Fruit fly (Drosophila melanogaster) whole organism, embryonic: ENCODE results near the gene CG32248.

Experiments used
- CG14014 ChIP-seq: fragments of 200-800 bp; sonication (Bioruptor generic); IDR thresholded peaks from 2 replicates; pipeline ENCODE4 v1.3.6; 2022; ENCODE audit warnings: missing biosample characterization, missing genetic modification characterization
- CG42726 ChIP-seq: fragments of 200-800 bp; sonication (Bioruptor generic); IDR thresholded peaks from 2 replicates; pipeline ENCODE4 v1.3.6; 2022; ENCODE audit warnings: missing biosample characterization, missing genetic modification characterization; ENCODE audit not compliant: partially characterized antibody
- CG6854 ChIP-seq: fragments of 200-800 bp; sonication (Bioruptor generic); optimal IDR thresholded peaks from 3 replicates; lab custom pipeline; 2017; ENCODE audit warnings: missing biosample characterization, mild to moderate bottlenecking, missing genetic modification characterization
- H15 ChIP-seq: fragments of 200-800 bp; sonication (Bioruptor generic); IDR thresholded peaks from 3 replicates; pipeline ENCODE4 v1.3.6; 2022; ENCODE audit warnings: missing biosample characterization, missing genetic modification characterization
- HLH3B ChIP-seq: fragments of 200-800 bp; sonication (Bioruptor generic); IDR thresholded peaks from 2 replicates; pipeline ENCODE4 v1.3.6; 2022; ENCODE audit warnings: missing biosample characterization, missing genetic modification characterization
- Usf ChIP-seq: fragments of 200-800 bp; sonication (Bioruptor generic); optimal IDR thresholded peaks from 2 replicates; lab custom pipeline; 2017; ENCODE audit warnings: missing genotype, missing biosample characterization, missing genetic modification characterization
- ato ChIP-seq: fragments of 200-800 bp; sonication (Bioruptor generic); IDR thresholded peaks from 2 replicates; pipeline ENCODE4 v1.3.6; 2022; ENCODE audit warnings: missing biosample characterization, missing genetic modification characterization; ENCODE audit not compliant: partially characterized antibody
- bsh ChIP-seq, 2 experiments: fragments of 200-800 bp; sonication (Bioruptor generic); optimal IDR thresholded peaks; 2 replicates each; lab custom pipeline; 2017 to 2018; ENCODE audit warnings: mild to moderate bottlenecking in 2 of 2, missing biosample characterization in 2 of 2, missing genetic modification characterization in 2 of 2, moderate library complexity in 1 of 2
- klu ChIP-seq: fragments of 200-800 bp; sonication (Bioruptor generic); IDR thresholded peaks from 2 replicates; pipeline ENCODE4 v1.3.6; 2022; ENCODE audit warnings: missing biosample characterization, missing genetic modification characterization
- lola ChIP-seq, 3 experiments: fragments of >200 bp in 2 of 3; fragments of 200-800 bp in 1 of 3; sonication (Bioruptor generic) in 1 of 3; optimal IDR thresholded peaks; 2 replicates each; lab custom pipeline; 2017 to 2019; ENCODE audit warnings: missing biosample characterization in 3 of 3, missing genetic modification characterization in 3 of 3, mild to moderate bottlenecking in 1 of 3, moderate library complexity in 1 of 3
- phol ChIP-seq: fragments of 200-800 bp; sonication (Bioruptor generic); optimal IDR thresholded peaks from 3 replicates; lab custom pipeline; 2018; ENCODE audit warnings: missing biosample characterization, mild to moderate bottlenecking, missing genetic modification characterization, moderate library complexity
- run ChIP-seq: fragments of 200-800 bp; sonication (Bioruptor generic); optimal IDR thresholded peaks from 3 replicates; lab custom pipeline; 2018; ENCODE audit warnings: missing biosample characterization, mild to moderate bottlenecking, missing genetic modification characterization
- tgo ChIP-seq: fragments of 200-800 bp; sonication (Bioruptor generic); IDR thresholded peaks from 3 replicates; pipeline ENCODE4 v1.3.6; 2022; ENCODE audit warnings: missing biosample characterization, missing genetic modification characterization

- TF ChIP-seq tgo (GFP tag; lab: Robert Waterston, UW) (no peak), CG6854 (GFP tag; lab: Kevin White, UChicago) (no peak), Usf (GFP tag; lab: Kevin White, UChicago) (no peak), run (no peak), CG14014 (GFP tag; lab: Robert Waterston, UW) (no peak), CG42726 (GFP tag; lab: Robert Waterston, UW) (no peak), bsh (GFP tag; optimal IDR thresholded peaks at IDR 0.05; lab: Kevin White, UChicago) (no peak), lola (GFP tag; optimal IDR thresholded peaks at IDR 0.05; lab: Kevin White, UChicago) (no peak), HLH3B (GFP tag; lab: Robert Waterston, UW) (no peak), klu (GFP tag; lab: Robert Waterston, UW) (no peak), H15 (GFP tag; lab: Robert Waterston, UW) (no peak), phol (tag; lab: Kevin White, UChicago) (no peak), ato (GFP tag; lab: Robert Waterston, UW) (no peak)
Observed at dm6 chr3L:4475704-4476103, 4.2 kb downstream of the CG32248 start.
